Worm (Caenorhabditis elegans): ENCODE measurements around the gene tag-276.

Gene tag-276

ce11 chrII:12214562-12214961, 34.4 kb downstream of the tag-276 start:
- TF ChIP-seq elt-3 (tag; optimal IDR thresholded peaks at IDR 0.05) (no peak), unc-39 (tag; optimal IDR thresholded peaks at IDR 0.05) (no peak), mab-5 (tag; optimal IDR thresholded peaks at IDR 0.05) (no peak), lin-13 (tag; optimal IDR thresholded peaks at IDR 0.05) (no peak), flh-1 (GFP tag; optimal IDR thresholded peaks at IDR 0.05) (no peak), pha-4 (tag; optimal IDR thresholded peaks at IDR 0.05) (no peak), hlh-1 (tag; optimal IDR thresholded peaks at IDR 0.05) (no peak), unc-120 (tag; optimal IDR thresholded peaks at IDR 0.05; ENCODE audit: poor library complexity, severe bottlenecking) (no peak), cnd-1 (tag; optimal IDR thresholded peaks at IDR 0.05) (no peak), ces-1 (GFP tag; optimal IDR thresholded peaks at IDR 0.05) (no peak), lsy-2 (tag; optimal IDR thresholded peaks at IDR 0.05) (no peak), nhr-2 (tag; optimal IDR thresholded peaks at IDR 0.05) (no peak), mep-1 (tag; optimal IDR thresholded peaks at IDR 0.05) (no peak), elt-1 (tag; optimal IDR thresholded peaks at IDR 0.05; ENCODE audit: borderline replicate concordance, insufficient read depth) (no peak), mls-2 (tag; optimal IDR thresholded peaks at IDR 0.05) (no peak), lin-32 (GFP tag; optimal IDR thresholded peaks at IDR 0.05) (no peak)

- no peak for TF ChIP-seq nhr-2 (tag; optimal IDR thresholded peaks at IDR 0.05)
- TF ChIP-seq ceh-43 (GFP tag; optimal IDR thresholded peaks at IDR 0.05): no peak
Measured at ce11 chrII:12211652-12212245, 37.2 kb downstream of the tag-276 start.

ce11 chrII:12208741-12209140, 40.2 kb downstream of the tag-276 start:
- TF ChIP-seq ztf-11 (tag; optimal IDR thresholded peaks at IDR 0.05): no peak
- no peak for TF ChIP-seq unc-62 (GFP tag; optimal IDR thresholded peaks at IDR 0.05)
- no peak for TF ChIP-seq lsy-2 (tag; optimal IDR thresholded peaks at IDR 0.05)
- no peak for TF ChIP-seq lin-13 (tag; optimal IDR thresholded peaks at IDR 0.05)
- no peak for TF ChIP-seq lin-32 (GFP tag; optimal IDR thresholded peaks at IDR 0.05)
- TF ChIP-seq flh-1 (GFP tag; optimal IDR thresholded peaks at IDR 0.05): no peak
- TF ChIP-seq ces-1 (GFP tag; optimal IDR thresholded peaks at IDR 0.05): no peak
- TF ChIP-seq snpc-4 (tag; optimal IDR thresholded peaks at IDR 0.05): no peak
- TF ChIP-seq mep-1 (tag; optimal IDR thresholded peaks at IDR 0.05): no peak
- no peak for TF ChIP-seq zip-8 (tag; optimal IDR thresholded peaks at IDR 0.05)
- TF ChIP-seq unc-120 (tag; optimal IDR thresholded peaks at IDR 0.05; ENCODE audit: poor library complexity, severe bottlenecking): no peak
- no peak for TF ChIP-seq drap-1 (GFP tag; optimal IDR thresholded peaks at IDR 0.05)
- TF ChIP-seq nhr-237 (tag; optimal IDR thresholded peaks at IDR 0.05): no peak
- no peak for TF ChIP-seq unc-39 (tag; optimal IDR thresholded peaks at IDR 0.05)

ce11 chrII:12204617-12205016, 44.3 kb downstream of the tag-276 start:
- TF ChIP-seq nhr-76 (tag; optimal IDR thresholded peaks at IDR 0.05): no peak
- TF ChIP-seq ces-1 (GFP tag; optimal IDR thresholded peaks at IDR 0.05): no peak
- TF ChIP-seq drap-1 (GFP tag; optimal IDR thresholded peaks at IDR 0.05): no peak
- no peak for TF ChIP-seq unc-120 (tag; optimal IDR thresholded peaks at IDR 0.05; ENCODE audit: poor library complexity, severe bottlenecking)
- no peak for TF ChIP-seq lin-13 (tag; optimal IDR thresholded peaks at IDR 0.05)
- no peak for TF ChIP-seq lsy-2 (tag; optimal IDR thresholded peaks at IDR 0.05)
- no peak for TF ChIP-seq mls-2 (tag; optimal IDR thresholded peaks at IDR 0.05)
- TF ChIP-seq ceh-83 (GFP tag; optimal IDR thresholded peaks at IDR 0.05): no peak
- no peak for TF ChIP-seq elt-1 (tag; optimal IDR thresholded peaks at IDR 0.05; ENCODE audit: borderline replicate concordance, insufficient read depth)
- TF ChIP-seq lin-32 (GFP tag; optimal IDR thresholded peaks at IDR 0.05): no peak
- TF ChIP-seq flh-1 (GFP tag; optimal IDR thresholded peaks at IDR 0.05): no peak

ce11 chrII:12202921-12203320, 46.0 kb downstream of the tag-276 start, which contains the start of gene aqp-12:
Gene aqp-12 (plus strand): TSS chrII:12203221.
- no peak for TF ChIP-seq sptf-1 (tag; optimal IDR thresholded peaks at IDR 0.05)
- TF ChIP-seq flh-1 (GFP tag; optimal IDR thresholded peaks at IDR 0.05): no peak
- no peak for TF ChIP-seq ztf-11 (tag; optimal IDR thresholded peaks at IDR 0.05)
- no peak for TF ChIP-seq elt-1 (tag; optimal IDR thresholded peaks at IDR 0.05; ENCODE audit: borderline replicate concordance, insufficient read depth)
- TF ChIP-seq nhr-2 (tag; optimal IDR thresholded peaks at IDR 0.05): no peak
- no peak for TF ChIP-seq zip-8 (tag; optimal IDR thresholded peaks at IDR 0.05)
- TF ChIP-seq nhr-76 (tag; optimal IDR thresholded peaks at IDR 0.05): no peak
- no peak for TF ChIP-seq nhr-237 (tag; optimal IDR thresholded peaks at IDR 0.05)
- no peak for TF ChIP-seq mab-5 (tag; optimal IDR thresholded peaks at IDR 0.05)
- TF ChIP-seq hlh-1 (tag; optimal IDR thresholded peaks at IDR 0.05): no peak
- TF ChIP-seq ceh-39 (tag; optimal IDR thresholded peaks at IDR 0.05): no peak
- no peak for TF ChIP-seq pha-4 (tag; optimal IDR thresholded peaks at IDR 0.05)
- TF ChIP-seq sem-2 (GFP tag; optimal IDR thresholded peaks at IDR 0.05): no peak
- TF ChIP-seq mep-1 (tag; optimal IDR thresholded peaks at IDR 0.05): no peak
- no peak for TF ChIP-seq lin-32 (GFP tag; optimal IDR thresholded peaks at IDR 0.05)
- no peak for TF ChIP-seq ces-1 (GFP tag; optimal IDR thresholded peaks at IDR 0.05)
- TF ChIP-seq nhr-12 (tag; optimal IDR thresholded peaks at IDR 0.05): no peak

Data from whole organism, mixed stage, embryonic.